Fruit fly (Drosophila melanogaster): ENCODE measurements around the gene Iml1.

DNA sequence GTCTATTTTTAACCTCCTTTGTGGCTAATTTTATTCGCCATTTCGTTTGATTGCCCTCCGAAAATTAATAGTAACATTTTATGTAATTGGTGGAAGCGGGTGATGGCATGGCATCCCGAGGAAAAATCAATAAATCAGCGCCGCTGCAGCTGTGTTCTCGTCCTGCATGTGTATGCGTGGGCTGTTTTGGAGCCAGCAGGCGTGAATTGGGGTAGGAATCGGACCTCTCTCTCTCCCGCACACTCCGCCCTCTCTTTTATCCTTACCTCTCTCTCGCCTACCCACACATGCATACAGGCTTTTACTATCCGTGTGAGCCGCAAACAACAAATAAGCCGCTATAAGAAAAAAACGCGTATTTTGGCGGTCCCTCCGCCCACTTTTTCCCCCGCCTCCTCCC is 43.5 kb upstream of the Iml1 start:
- no peak for TF ChIP-seq gt (GFP tag; IDR thresholded peaks at IDR 0.05)
- no peak for TF ChIP-seq CG16815 (GFP tag; optimal IDR thresholded peaks at IDR 0.05)
- TF ChIP-seq ranshi (GFP tag; IDR thresholded peaks at IDR 0.05) = no peak
- no peak for TF ChIP-seq YL-1 (GFP tag; optimal IDR thresholded peaks at IDR 0.05)
- peak; percentile 43 for TF ChIP-seq Med (GFP tag)
- no peak for TF ChIP-seq CG1024 (GFP tag; IDR thresholded peaks at IDR 0.05)
- peak; percentile 71 for TF ChIP-seq crol (GFP tag; IDR thresholded peaks at IDR 0.05)
- TF ChIP-seq CG6813 (GFP tag; optimal IDR thresholded peaks at IDR 0.05) = no peak
- TF ChIP-seq Meics (GFP tag; optimal IDR thresholded peaks at IDR 0.05) = no peak
- TF ChIP-seq zfh2 (GFP tag; optimal IDR thresholded peaks at IDR 0.05) = no peak
- no peak for TF ChIP-seq CG12155 (GFP tag; optimal IDR thresholded peaks at IDR 0.05)
- no peak for TF ChIP-seq CG7963 (GFP tag; IDR thresholded peaks at IDR 0.05; ENCODE audit: partially characterized antibody)

Measured in whole organism, embryonic.